Worm (Caenorhabditis elegans): ENCODE measurements around the gene nrsn-1.

DNA sequence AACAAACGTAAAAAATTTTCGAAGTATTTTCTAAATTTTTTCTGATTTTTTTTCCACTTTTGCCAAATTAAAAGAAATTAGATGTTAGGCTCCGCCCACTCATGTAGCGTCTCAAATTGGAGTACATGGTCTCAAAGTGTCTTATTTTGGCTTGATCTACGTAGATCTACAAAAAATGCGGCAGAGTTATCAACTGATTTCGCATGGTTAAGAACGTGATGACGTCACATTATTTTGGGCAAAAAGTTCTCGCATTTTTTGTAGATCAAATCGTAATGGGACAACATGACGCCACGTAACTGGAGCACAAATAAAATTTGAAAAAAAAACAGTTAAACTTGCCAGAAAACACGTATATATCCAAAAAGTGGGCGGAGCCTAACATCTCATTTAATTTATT, 46.1 kb upstream of the nrsn-1 start:
- no peak for TF ChIP-seq nhr-77 (tag; optimal IDR thresholded peaks at IDR 0.05)
- no peak for TF ChIP-seq pha-4 (tag; optimal IDR thresholded peaks at IDR 0.05)
